Worm (Caenorhabditis elegans) whole organism, late embryonic: ENCODE measurements around the gene sri-25.
"Not testable (repeated sequence)": the region's sequence is repeated elsewhere in the genome, so short reads cannot be mapped to it uniquely, and the experiment has no call there.

Experiments
- C38D4.7 ChIP-seq: fragments of 200-800 bp; sonication (Bioruptor generic); optimal IDR thresholded peaks from 2 replicates; lab custom pipeline; 2018; ENCODE audit warnings: mild to moderate bottlenecking, missing genetic modification characterization, moderate library complexity, missing compliant biosample characterization
- F13H6.1 ChIP-seq: sonication (generic microtip); optimal IDR thresholded peaks from 2 replicates; lab custom pipeline; 2016; ENCODE audit warnings: missing genetic modification characterization, missing compliant biosample characterization
- K02D7.2 ChIP-seq: sonication (generic microtip); optimal IDR thresholded peaks from 2 replicates; lab custom pipeline; 2017; ENCODE audit warnings: mild to moderate bottlenecking, missing genetic modification characterization, missing compliant biosample characterization
- K09A11.1 ChIP-seq: sonication (generic microtip); optimal IDR thresholded peaks from 2 replicates; lab custom pipeline; 2017; ENCODE audit warnings: antibody characterized with exemption, mild to moderate bottlenecking, missing genetic modification characterization, missing compliant biosample characterization; ENCODE audit not compliant: insufficient read depth
- ahr-1 ChIP-seq: sonication (generic microtip); optimal IDR thresholded peaks from 2 replicates; lab custom pipeline; 2016; ENCODE audit warnings: missing genetic modification characterization, missing compliant biosample characterization
- ceh-19 ChIP-seq: fragments of 200-800 bp; sonication (Bioruptor generic); optimal IDR thresholded peaks from 2 replicates; lab custom pipeline; 2018; ENCODE audit warnings: mild to moderate bottlenecking, missing genetic modification characterization, missing compliant biosample characterization
- ceh-22 ChIP-seq: sonication (generic microtip); optimal IDR thresholded peaks from 2 replicates; lab custom pipeline; 2017; ENCODE audit warnings: missing biosample characterization, missing genetic modification characterization
- ceh-24 ChIP-seq: sonication (generic microtip); optimal IDR thresholded peaks from 2 replicates; lab custom pipeline; 2016; ENCODE audit warnings: mild to moderate bottlenecking, missing genetic modification characterization, missing compliant biosample characterization
- ceh-30 ChIP-seq: fragments of 150-350 bp; optimal IDR thresholded peaks from 2 replicates; lab custom pipeline; 2014; ENCODE audit warnings: missing biosample characterization, missing genetic modification characterization
- ceh-34 ChIP-seq: sonication (generic microtip); optimal IDR thresholded peaks from 2 replicates; lab custom pipeline; 2016; ENCODE audit warnings: mild to moderate bottlenecking, missing genetic modification characterization, missing compliant biosample characterization
- ceh-9 ChIP-seq: sonication (generic microtip); optimal IDR thresholded peaks from 2 replicates; lab custom pipeline; 2016; ENCODE audit warnings: mild to moderate bottlenecking, missing genetic modification characterization, inconsistent platforms, missing compliant biosample characterization
- che-1 ChIP-seq: sonication (generic microtip); optimal IDR thresholded peaks from 2 replicates; lab custom pipeline; 2016; ENCODE audit warnings: mild to moderate bottlenecking, missing genetic modification characterization, missing compliant biosample characterization
- dmd-4 ChIP-seq: sonication (generic microtip); optimal IDR thresholded peaks from 2 replicates; lab custom pipeline; 2016; ENCODE audit warnings: borderline replicate concordance, missing genetic modification characterization, missing compliant biosample characterization
- ets-4 ChIP-seq: sonication (generic microtip); optimal IDR thresholded peaks from 2 replicates; lab custom pipeline; 2016; ENCODE audit warnings: missing genetic modification characterization, missing compliant biosample characterization
- eyg-1 ChIP-seq: sonication (generic microtip); optimal IDR thresholded peaks from 2 replicates; lab custom pipeline; 2016; ENCODE audit warnings: missing genotype, missing genetic modification characterization, missing compliant biosample characterization
- fax-1 ChIP-seq: sonication (generic microtip); optimal IDR thresholded peaks from 2 replicates; lab custom pipeline; 2016; ENCODE audit warnings: missing genotype, missing genetic modification characterization, missing compliant biosample characterization
- fkh-6 ChIP-seq: sonication (generic microtip); optimal IDR thresholded peaks from 2 replicates; lab custom pipeline; 2016; ENCODE audit warnings: missing genetic modification characterization, missing compliant biosample characterization
- gmeb-2 ChIP-seq: sonication (generic microtip); optimal IDR thresholded peaks from 2 replicates; lab custom pipeline; 2016; ENCODE audit warnings: missing genetic modification characterization, inconsistent platforms, missing compliant biosample characterization
- hlh-15 ChIP-seq: sonication (generic microtip); optimal IDR thresholded peaks from 2 replicates; lab custom pipeline; 2016; ENCODE audit warnings: missing genetic modification characterization, missing compliant biosample characterization
- lin-11 ChIP-seq: fragments of 200-800 bp; sonication (Bioruptor generic); optimal IDR thresholded peaks from 2 replicates; lab custom pipeline; 2018; ENCODE audit warnings: mild to moderate bottlenecking, missing genetic modification characterization, missing compliant biosample characterization
- madf-2 ChIP-seq: sonication (generic microtip); optimal IDR thresholded peaks from 2 replicates; lab custom pipeline; 2017; ENCODE audit warnings: missing genetic modification characterization, missing compliant biosample characterization
- nhr-232 ChIP-seq: sonication (generic microtip); optimal IDR thresholded peaks from 2 replicates; lab custom pipeline; 2016; ENCODE audit warnings: missing genetic modification characterization, missing compliant biosample characterization
- npax-4 ChIP-seq: sonication (generic microtip); optimal IDR thresholded peaks from 2 replicates; lab custom pipeline; 2016; ENCODE audit warnings: missing genetic modification characterization, missing compliant biosample characterization
- odd-2 ChIP-seq: sonication (generic microtip); optimal IDR thresholded peaks from 2 replicates; lab custom pipeline; 2017; ENCODE audit warnings: antibody characterized with exemption, mild to moderate bottlenecking, missing genetic modification characterization, missing compliant biosample characterization
- pax-1 ChIP-seq: fragments of 150-350 bp; optimal IDR thresholded peaks from 2 replicates; lab custom pipeline; 2014; ENCODE audit warnings: missing biosample characterization, missing genetic modification characterization
- pha-2 ChIP-seq: sonication (generic microtip); optimal IDR thresholded peaks from 2 replicates; lab custom pipeline; 2017; ENCODE audit warnings: mild to moderate bottlenecking, missing genetic modification characterization, missing compliant biosample characterization
- pha-4 ChIP-seq: fragments of 150-350 bp; optimal IDR thresholded peaks from 2 replicates; lab custom pipeline; 2018; ENCODE audit warnings: missing biosample characterization, missing genetic modification reagents, missing genetic modification characterization
- pqm-1 ChIP-seq: sonication (generic microtip); optimal IDR thresholded peaks from 2 replicates; lab custom pipeline; 2016; ENCODE audit warnings: missing genetic modification characterization, missing compliant biosample characterization
- rnt-1 ChIP-seq: sonication (generic microtip); optimal IDR thresholded peaks from 2 replicates; lab custom pipeline; 2016; ENCODE audit warnings: missing genetic modification characterization, missing compliant biosample characterization
- sdc-2 ChIP-seq: sonication (generic microtip); optimal IDR thresholded peaks from 2 replicates; lab custom pipeline; 2016; ENCODE audit warnings: missing genotype, missing genetic modification characterization, missing compliant biosample characterization
- tbx-2 ChIP-seq: sonication (generic microtip); optimal IDR thresholded peaks from 2 replicates; lab custom pipeline; 2016; ENCODE audit warnings: missing genetic modification characterization, missing compliant biosample characterization
- tbx-7 ChIP-seq: sonication (generic microtip); optimal IDR thresholded peaks from 2 replicates; lab custom pipeline; 2016; ENCODE audit warnings: missing genotype, missing genetic modification characterization, missing compliant biosample characterization
- ttx-3 ChIP-seq: sonication (generic microtip); optimal IDR thresholded peaks from 2 replicates; lab custom pipeline; 2016; ENCODE audit warnings: missing genetic modification reagents, missing genetic modification characterization, missing compliant biosample characterization
- unc-3 ChIP-seq, 2 experiments: fragments of 200-800 bp in 1 of 2; sonication (Bioruptor generic) in 1 of 2; sonication (generic microtip) in 1 of 2; conservative IDR thresholded peaks in 1 of 2; optimal IDR thresholded peaks in 1 of 2; 2 replicates each; pipeline versions ENCODE4 v1.3.6 to Lab custom; 2016 to 2022; ENCODE audit warnings: missing compliant biosample characterization in 2 of 2, missing genetic modification characterization in 2 of 2, missing genetic modification reagents in 1 of 2
- unc-42 ChIP-seq: sonication (generic microtip); optimal IDR thresholded peaks from 2 replicates; lab custom pipeline; 2016; ENCODE audit warnings: missing genotype, missing genetic modification characterization, missing compliant biosample characterization
- unc-55 ChIP-seq: sonication (generic microtip); optimal IDR thresholded peaks from 2 replicates; lab custom pipeline; 2017; ENCODE audit warnings: missing biosample characterization, missing genetic modification reagents, missing genetic modification characterization
- unc-86 ChIP-seq: sonication (generic microtip); optimal IDR thresholded peaks from 2 replicates; lab custom pipeline; 2016; ENCODE audit warnings: missing genetic modification characterization, missing compliant biosample characterization
- ztf-16 ChIP-seq: sonication (generic microtip); optimal IDR thresholded peaks from 2 replicates; lab custom pipeline; 2017; ENCODE audit warnings: missing genetic modification characterization, missing compliant biosample characterization

Gene sri-25

ce11 chrV:15207681-15208080 is 9.1 kb upstream of the sri-25 start, which contains the start of gene C41G6.12:
C41G6.12 (minus strand) TSS chrV:15207781.
- not testable (repeated sequence) for TF ChIP-seq madf-2 (tag; lab: Kevin White, UChicago); lin-11; unc-3 (GFP tag; conservative IDR thresholded peaks at IDR 0.05; lab: Robert Waterston, UW); unc-3 (tag; optimal IDR thresholded peaks at IDR 0.05; lab: Kevin White, UChicago)
- TF ChIP-seq, all 69 proteins: peak for 0; not testable (repeated sequence) for 69

ce11 chrV:15211869-15212268 is 4.9 kb upstream of the sri-25 start, which contains the start of gene sri-24:
sri-24 (plus strand) TSS chrV:15212169.
- not testable (repeated sequence) for TF ChIP-seq che-1 (tag; lab: Kevin White, UChicago); dmd-4 (tag; lab: Kevin White, UChicago); nhr-232
- TF ChIP-seq, all 69 proteins: peak for 0; not testable (repeated sequence) for 69

ce11 chrV:15215175-15215574 is 1.6 kb upstream of the sri-25 start, which contains the start of gene sri-26:
sri-26 (plus strand) TSS chrV:15215475.
- not testable (repeated sequence) for TF ChIP-seq pha-4 (tag; lab: Kevin White, UChicago); dmd-4 (tag; lab: Kevin White, UChicago); pax-1

DNA sequence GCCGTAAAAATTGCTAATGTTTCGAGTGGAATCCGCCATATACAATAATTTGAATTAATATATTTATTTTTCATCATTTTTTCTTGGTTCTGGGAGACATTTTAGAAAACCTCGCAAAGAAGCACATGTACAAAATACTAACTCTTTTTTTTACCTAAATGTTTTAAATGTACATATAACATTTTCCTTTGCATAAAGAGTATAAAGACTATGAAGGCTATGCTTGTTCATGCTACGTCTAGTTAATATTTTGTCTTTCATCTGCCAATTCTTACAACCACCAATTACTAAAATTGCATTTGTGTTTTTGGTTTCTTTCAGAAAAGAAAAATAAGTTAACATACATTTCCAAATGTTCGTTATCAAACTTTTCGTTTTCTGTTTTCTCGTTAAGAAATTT is 4.5 kb downstream of the sri-25 start, which contains the start of gene irld-25:
Gene irld-25, plus strand, starts transcription at position 301 of the 400 bp plus-strand sequence.
- no peak for TF ChIP-seq npax-4 (tag; lab: Kevin White, UChicago)
- no peak for TF ChIP-seq unc-55 (GFP tag; lab: Kevin White, UChicago)
- no peak for TF ChIP-seq fkh-6 (tag; lab: Kevin White, UChicago)
- no peak for TF ChIP-seq odd-2 (tag; lab: Kevin White, UChicago)
- TF ChIP-seq ceh-30 (tag; lab: Kevin White, UChicago): no peak
- no peak for TF ChIP-seq che-1 (tag; lab: Kevin White, UChicago)
- TF ChIP-seq pha-4 (tag; lab: Kevin White, UChicago): no peak
- no peak for TF ChIP-seq pha-2 (tag; lab: Kevin White, UChicago)
- TF ChIP-seq ceh-24: no peak
- TF ChIP-seq ztf-16: no peak
- TF ChIP-seq ceh-34: no peak

DNA sequence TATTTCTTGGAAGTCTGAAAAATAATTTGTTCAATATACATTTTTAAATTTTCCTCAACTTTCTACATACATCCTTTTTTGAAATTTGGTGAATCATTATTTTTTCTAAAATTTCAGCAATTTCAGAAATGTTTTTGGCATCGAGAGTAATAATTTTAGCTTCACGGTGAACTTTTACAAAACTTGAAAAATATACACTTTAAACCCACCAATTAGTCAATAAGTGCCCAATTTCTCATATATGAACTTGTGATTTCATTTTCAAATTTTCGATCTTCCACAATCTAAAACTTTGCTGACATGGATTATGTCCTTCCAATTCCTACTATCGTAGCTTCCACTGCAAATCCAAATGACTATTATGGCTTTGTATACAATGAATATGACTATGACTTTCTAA is 6.9 kb downstream of the sri-25 start, which contains the start of gene srw-24:
Gene srw-24, plus strand, starts transcription at position 301 of the 400 bp plus-strand sequence.
- no peak for TF ChIP-seq unc-86 (tag; lab: Kevin White, UChicago)
- no peak for TF ChIP-seq sdc-2
- no peak for TF ChIP-seq unc-42 (tag; lab: Kevin White, UChicago)
- no peak for TF ChIP-seq fax-1 (tag; lab: Kevin White, UChicago)
- TF ChIP-seq lin-11: no peak
- no peak for TF ChIP-seq rnt-1
- TF ChIP-seq ceh-34: no peak
- no peak for TF ChIP-seq hlh-15 (tag; lab: Kevin White, UChicago)
- TF ChIP-seq eyg-1 (tag; lab: Kevin White, UChicago): no peak
- no peak for TF ChIP-seq dmd-4 (tag; lab: Kevin White, UChicago)
- no peak for TF ChIP-seq ceh-24
- no peak for TF ChIP-seq F13H6.1
- TF ChIP-seq npax-4 (tag; lab: Kevin White, UChicago): no peak
- no peak for TF ChIP-seq madf-2 (tag; lab: Kevin White, UChicago)
- no peak for TF ChIP-seq K09A11.1 (tag; lab: Kevin White, UChicago)

DNA sequence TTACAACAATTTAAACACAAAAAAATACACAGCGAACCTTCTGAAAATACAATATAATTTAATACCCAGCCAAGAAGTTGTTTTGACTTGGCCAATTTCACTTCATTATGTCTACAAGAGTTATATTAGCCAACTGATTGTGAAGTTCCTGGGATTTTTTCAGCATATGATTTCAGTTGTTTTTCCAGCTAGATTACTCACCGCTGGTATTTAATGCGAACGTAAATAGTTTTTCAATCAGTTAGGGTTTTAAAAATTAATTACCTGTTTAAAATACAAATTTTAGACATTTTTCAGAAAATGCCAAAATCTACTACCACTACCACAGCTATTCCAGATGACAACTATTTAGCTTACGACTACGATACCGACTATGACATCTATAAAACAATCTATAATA is 8.8 kb downstream of the sri-25 start, which contains the start of gene srw-14:
Gene srw-14, plus strand, starts transcription at position 301 of the 400 bp plus-strand sequence.
- TF ChIP-seq ceh-19 (GFP tag; lab: Kevin White, UChicago) (no peak), ceh-30 (tag; lab: Kevin White, UChicago) (no peak), ceh-22 (no peak), C38D4.7 (GFP tag; lab: Kevin White, UChicago) (no peak), pax-1 (no peak), tbx-2 (tag; lab: Kevin White, UChicago) (no peak), tbx-7 (tag; lab: Kevin White, UChicago) (no peak), ttx-3 (tag; lab: Kevin White, UChicago) (no peak), ahr-1 (tag; lab: Kevin White, UChicago) (no peak), K09A11.1 (tag; lab: Kevin White, UChicago) (no peak), gmeb-2 (tag; lab: Kevin White, UChicago) (no peak), dmd-4 (tag; lab: Kevin White, UChicago) (no peak), madf-2 (tag; lab: Kevin White, UChicago) (no peak), K02D7.2 (tag; lab: Kevin White, UChicago) (no peak), ceh-9 (tag; lab: Kevin White, UChicago) (no peak), ets-4 (tag; lab: Kevin White, UChicago) (no peak), odd-2 (tag; lab: Kevin White, UChicago) (no peak), pqm-1 (tag; lab: Kevin White, UChicago) (no peak)
- TF ChIP-seq, all 69 proteins: peak for 0
